In genomic region chr3R:13381744-13382435, dm6 we compare ENCODE assay signal across 1 fruit fly cellular context.
A peak's percentile ranks its signal among the peaks of the same experiment; 100 is the strongest.
TF ChIP-seq lines count a peak whose summit lies in the region.

Gene mRpS21 (minus strand): TSS chr3R:13381809.
Gene Droj2 (plus strand): TSS chr3R:13382106.

TF ChIP-seq in whole organism, embryonic, 481 proteins besides CTCF, POLR2A, EP300 and RAD21 (continued from another document and continues in another):
- TF ChIP-seq az2 (GFP tag; optimal IDR thresholded peaks at IDR 0.05; lab: Kevin White, UChicago) (peak; percentile 23), unpg (GFP tag; optimal IDR thresholded peaks at IDR 0.05; lab: Kevin White, UChicago) (peak; percentile 18), NFAT (GFP tag; IDR thresholded peaks at IDR 0.05; lab: Robert Waterston, UW) (peak; percentile 52), CG7357 (GFP tag; IDR thresholded peaks at IDR 0.05; lab: Robert Waterston, UW) (no peak), CG15011 (GFP tag; optimal IDR thresholded peaks at IDR 0.05; lab: Kevin White, UChicago) (no peak), CG2199 (GFP tag; IDR thresholded peaks at IDR 0.05; lab: Robert Waterston, UW) (no peak), CG32772 (GFP tag; IDR thresholded peaks at IDR 0.05; lab: Robert Waterston, UW) (no peak), Asciz (GFP tag; optimal IDR thresholded peaks at IDR 0.05; lab: Kevin White, UChicago) (no peak), CG6175 (GFP tag; IDR thresholded peaks at IDR 0.05; lab: Robert Waterston, UW) (no peak), CG8388 (GFP tag; optimal IDR thresholded peaks at IDR 0.05; lab: Kevin White, UChicago) (peak; percentile 39), Mad (GFP tag; optimal IDR thresholded peaks at IDR 0.05; lab: Kevin White, UChicago) (peak; percentile 29), Ptx1 (GFP tag; IDR thresholded peaks at IDR 0.05; lab: Robert Waterston, UW) (peak; percentile 37; the same call in 1 of the 2 replicates), CG12769 (tag; optimal IDR thresholded peaks at IDR 0.05; lab: Kevin White, UChicago) (peak; percentile 55), CG12236 (GFP tag; optimal IDR thresholded peaks at IDR 0.05; lab: Kevin White, UChicago) (no peak), CG2120 (GFP tag; optimal IDR thresholded peaks at IDR 0.05; lab: Kevin White, UChicago) (peak; percentile 83), ranshi (GFP tag; IDR thresholded peaks at IDR 0.05; lab: Robert Waterston, UW) (peak; percentile 37; the same call in 1 of the 2 replicates), dimm (GFP tag; IDR thresholded peaks at IDR 0.05; lab: Robert Waterston, UW) (no peak), CG6689 (GFP tag; IDR thresholded peaks at IDR 0.05; lab: Robert Waterston, UW) (no peak), chm (GFP tag; IDR thresholded peaks at IDR 0.05; lab: Robert Waterston, UW) (no peak), pnt (GFP tag; optimal IDR thresholded peaks at IDR 0.05; lab: Kevin White, UChicago) (no peak), klu (GFP tag; IDR thresholded peaks at IDR 0.05; lab: Robert Waterston, UW) (peak; percentile 35; the same call in 1 of the 2 replicates), dmrt99B (tag; optimal IDR thresholded peaks at IDR 0.05; lab: Kevin White, UChicago) (no peak), MESR4 (GFP tag; optimal IDR thresholded peaks at IDR 0.05; lab: Kevin White, UChicago) (peak; percentile 74), so (GFP tag; IDR thresholded peaks at IDR 0.05; lab: Robert Waterston, UW) (no peak), CG4730 (GFP tag; IDR thresholded peaks at IDR 0.05; lab: Robert Waterston, UW) (no peak), zfh1 (GFP tag; IDR thresholded peaks at IDR 0.05; lab: Robert Waterston, UW) (0 out of 3 replicates have a peak, but pooled peaks have one; percentile 28), bsh (GFP tag; optimal IDR thresholded peaks at IDR 0.05; lab: Kevin White, UChicago) (peak in 1 of 2 experiments; percentile 36), CG43689 (GFP tag; IDR thresholded peaks at IDR 0.05; lab: Robert Waterston, UW) (no peak), phol (tag; optimal IDR thresholded peaks at IDR 0.05; lab: Kevin White, UChicago) (peak; percentile 84), crol (GFP tag; IDR thresholded peaks at IDR 0.05; lab: Robert Waterston, UW) (no peak), CG3847 (GFP tag; IDR thresholded peaks at IDR 0.05; lab: Robert Waterston, UW) (peak; percentile 81), Lhr (GFP tag; optimal IDR thresholded peaks at IDR 0.05; lab: Kevin White, UChicago) (peak; percentile 71), CG6254 (GFP tag; optimal IDR thresholded peaks at IDR 0.05; lab: Kevin White, UChicago) (no peak), nerfin-1 (tag; optimal IDR thresholded peaks at IDR 0.05; lab: Kevin White, UChicago) (peak; percentile 56), CG15601 (tag; optimal IDR thresholded peaks at IDR 0.05; lab: Kevin White, UChicago) (peak; percentile 70), CG34376 (GFP tag; optimal IDR thresholded peaks at IDR 0.05; lab: Kevin White, UChicago) (peak; percentile 50), CG6683 (GFP tag; optimal IDR thresholded peaks at IDR 0.05; lab: Kevin White, UChicago) (no peak), Neu2 (GFP tag; optimal IDR thresholded peaks at IDR 0.05; lab: Kevin White, UChicago; ENCODE audit: borderline replicate concordance) (no peak), Max (GFP tag; optimal IDR thresholded peaks at IDR 0.05; lab: Kevin White, UChicago) (peak; percentile 25), lilli (GFP tag; optimal IDR thresholded peaks at IDR 0.05; lab: Kevin White, UChicago) (peak; percentile 77), CG14441 (GFP tag; IDR thresholded peaks at IDR 0.05; lab: Robert Waterston, UW) (peak; percentile 14; the same call in 1 of the 2 replicates), CG11247 (GFP tag; IDR thresholded peaks at IDR 0.05; lab: Robert Waterston, UW) (0 out of 2 replicates have a peak, but pooled peaks have one; percentile 28), Hmr (GFP tag; optimal IDR thresholded peaks at IDR 0.05; lab: Kevin White, UChicago) (peak; percentile 63), aop (GFP tag; IDR thresholded peaks at IDR 0.05; lab: Robert Waterston, UW) (no peak), mirr (GFP tag; optimal IDR thresholded peaks at IDR 0.05; lab: Kevin White, UChicago) (peak; percentile 17), grau (tag; optimal IDR thresholded peaks at IDR 0.05; lab: Kevin White, UChicago) (peak; percentile 67), CG18476 (GFP tag; optimal IDR thresholded peaks at IDR 0.05; lab: Kevin White, UChicago) (peak; percentile 16), CG10366 (GFP tag; IDR thresholded peaks at IDR 0.05; lab: Robert Waterston, UW) (peak; percentile 11; the same call in 1 of the 2 replicates), CG32532 (GFP tag; IDR thresholded peaks at IDR 0.05; lab: Robert Waterston, UW) (peak; percentile 49; the same call in 1 of the 2 replicates), CG13296 (GFP tag; optimal IDR thresholded peaks at IDR 0.05; lab: Kevin White, UChicago) (peak; percentile 37), CG10462 (GFP tag; optimal IDR thresholded peaks at IDR 0.05; lab: Kevin White, UChicago) (no peak), Rfx (GFP tag; IDR thresholded peaks at IDR 0.05; lab: Robert Waterston, UW) (peak; percentile 64), Oaz (GFP tag; IDR thresholded peaks at IDR 0.05; lab: Robert Waterston, UW) (no peak), gsb-n (tag; optimal IDR thresholded peaks at IDR 0.05; lab: Kevin White, UChicago) (no peak), CG7745 (tag; optimal IDR thresholded peaks at IDR 0.05; lab: Kevin White, UChicago) (no peak), Adf1 (GFP tag; IDR thresholded peaks at IDR 0.05; lab: Robert Waterston, UW) (no peak), da (GFP tag; optimal IDR thresholded peaks at IDR 0.05; lab: Kevin White, UChicago) (no peak), CG10267 (tag; optimal IDR thresholded peaks at IDR 0.05; lab: Kevin White, UChicago) (peak; percentile 60), ken (GFP tag; IDR thresholded peaks at IDR 0.05; lab: Robert Waterston, UW) (no peak), CG5180 (GFP tag; optimal IDR thresholded peaks at IDR 0.05; lab: Kevin White, UChicago) (no peak), CG16779 (GFP tag; IDR thresholded peaks at IDR 0.05; lab: Robert Waterston, UW) (no peak), nom (GFP tag; optimal IDR thresholded peaks at IDR 0.05; lab: Kevin White, UChicago) (peak; percentile 57), HmgZ (tag; optimal IDR thresholded peaks at IDR 0.05; lab: Kevin White, UChicago) (peak; percentile 66), hb (GFP tag; IDR thresholded peaks at IDR 0.05; lab: Robert Waterston, UW; ENCODE audit: partially characterized antibody) (no peak), CG1792 (GFP tag; optimal IDR thresholded peaks at IDR 0.05; lab: Kevin White, UChicago) (no peak), fd3F (GFP tag; optimal IDR thresholded peaks at IDR 0.05; lab: Kevin White, UChicago) (peak; percentile 48), row (GFP tag; IDR thresholded peaks at IDR 0.05; lab: Robert Waterston, UW) (peak; percentile 88), jigr1 (GFP tag; IDR thresholded peaks at IDR 0.05; lab: Robert Waterston, UW) (no peak), CG12744 (GFP tag; optimal IDR thresholded peaks at IDR 0.05; lab: Kevin White, UChicago) (peak; percentile 9), amos (GFP tag; IDR thresholded peaks at IDR 0.05; lab: Robert Waterston, UW; ENCODE audit: partially characterized antibody) (peak; percentile 28; the same call in 1 of the 2 replicates), CG6272 (GFP tag; IDR thresholded peaks at IDR 0.05; lab: Robert Waterston, UW) (peak; percentile 30; the same call in 1 of the 2 replicates), vvl (GFP tag; IDR thresholded peaks at IDR 0.05; lab: Robert Waterston, UW) (no peak; the same call in 1 of the 2 replicates), lbe (GFP tag; optimal IDR thresholded peaks at IDR 0.05; lab: Kevin White, UChicago) (no peak), exex (tag; optimal IDR thresholded peaks at IDR 0.05; lab: Kevin White, UChicago) (peak; percentile 40), ham (GFP tag; IDR thresholded peaks at IDR 0.05; lab: Robert Waterston, UW) (no peak), CG17385 (GFP tag; optimal IDR thresholded peaks at IDR 0.05; lab: Kevin White, UChicago) (no peak), sens (GFP tag; lab: Kevin White, UChicago) (peak; percentile 92), D19B (GFP tag; optimal IDR thresholded peaks at IDR 0.05; lab: Kevin White, UChicago) (no peak), Atf6 (GFP tag; IDR thresholded peaks at IDR 0.05; lab: Robert Waterston, UW) (peak; percentile 46; the same call in 1 of the 2 replicates), vfl (GFP tag; optimal IDR thresholded peaks at IDR 0.05; lab: Kevin White, UChicago) (no peak), zf30C (GFP tag; optimal IDR thresholded peaks at IDR 0.05; lab: Kevin White, UChicago) (no peak), CG14050 (GFP tag; IDR thresholded peaks at IDR 0.05; lab: Robert Waterston, UW) (no peak), ind (GFP tag; optimal IDR thresholded peaks at IDR 0.05; lab: Kevin White, UChicago) (peak; percentile 63), unc-4 (GFP tag; IDR thresholded peaks at IDR 0.05; lab: Robert Waterston, UW; ENCODE audit: partially characterized antibody) (no peak), insv (GFP tag; optimal IDR thresholded peaks at IDR 0.05; lab: Kevin White, UChicago) (peak in 1 of 2 experiments; percentile 97), CG7372 (GFP tag; IDR thresholded peaks at IDR 0.05; lab: Robert Waterston, UW) (0 out of 2 replicates have a peak, but pooled peaks have one; percentile 29), CG7786 (GFP tag; optimal IDR thresholded peaks at IDR 0.05; lab: Kevin White, UChicago) (peak; percentile 2), CG14014 (GFP tag; IDR thresholded peaks at IDR 0.05; lab: Robert Waterston, UW) (peak; percentile 43; the same call in 1 of the 2 replicates), sisA (GFP tag; IDR thresholded peaks at IDR 0.05; lab: Robert Waterston, UW) (0 out of 2 replicates have a peak, but pooled peaks have one; percentile 39), Six4 (GFP tag; optimal IDR thresholded peaks at IDR 0.05; lab: Kevin White, UChicago) (peak; percentile 50), ewg (GFP tag; optimal IDR thresholded peaks at IDR 0.05; lab: Kevin White, UChicago) (peak; percentile 26), CG1529 (GFP tag; optimal IDR thresholded peaks at IDR 0.05; lab: Kevin White, UChicago) (no peak), HLH54F (GFP tag; optimal IDR thresholded peaks at IDR 0.05; lab: Kevin White, UChicago) (peak; percentile 49), seq (GFP tag; IDR thresholded peaks at IDR 0.05; lab: Robert Waterston, UW) (no peak), tll (GFP tag; optimal IDR thresholded peaks at IDR 0.05; lab: Kevin White, UChicago) (peak in 1 of 2 experiments; percentile 28), CoRest (tag; optimal IDR thresholded peaks at IDR 0.05; lab: Kevin White, UChicago) (peak; percentile 82), nau (GFP tag; optimal IDR thresholded peaks at IDR 0.05; lab: Kevin White, UChicago) (no peak), Sry-δ (GFP tag; optimal IDR thresholded peaks at IDR 0.05; lab: Kevin White, UChicago) (peak; percentile 41), slp2 (GFP tag; optimal IDR thresholded peaks at IDR 0.05; lab: Kevin White, UChicago) (peak; percentile 26), tup (GFP tag; optimal IDR thresholded peaks at IDR 0.05; lab: Kevin White, UChicago) (no peak), pum (GFP tag; optimal IDR thresholded peaks at IDR 0.05; lab: Kevin White, UChicago) (peak; percentile 17), CG13424 (tag; optimal IDR thresholded peaks at IDR 0.05; lab: Kevin White, UChicago) (peak; percentile 78), CG12391 (tag; optimal IDR thresholded peaks at IDR 0.05; lab: Kevin White, UChicago) (peak; percentile 71), Camta (GFP tag; optimal IDR thresholded peaks at IDR 0.05; lab: Kevin White, UChicago) (peak; percentile 7), CG2678 (tag; optimal IDR thresholded peaks at IDR 0.05; lab: Kevin White, UChicago) (peak; percentile 65), NK7.1 (GFP tag; optimal IDR thresholded peaks at IDR 0.05; lab: Kevin White, UChicago) (peak; percentile 6), CG10654 (GFP tag; optimal IDR thresholded peaks at IDR 0.05; lab: Kevin White, UChicago) (peak; percentile 37), dmrt11E (tag; optimal IDR thresholded peaks at IDR 0.05; lab: Kevin White, UChicago) (peak; percentile 54), Sin3A (optimal IDR thresholded peaks at IDR 0.05; lab: Kevin White, UChicago) (peak; percentile 86), tna (GFP tag; IDR thresholded peaks at IDR 0.05; lab: Robert Waterston, UW; ENCODE audit: partially characterized antibody) (no peak), CG8281 (tag; optimal IDR thresholded peaks at IDR 0.05; lab: Kevin White, UChicago) (no peak), pb (GFP tag; optimal IDR thresholded peaks at IDR 0.05; lab: Kevin White, UChicago) (no peak), Bteb2 (GFP tag; optimal IDR thresholded peaks at IDR 0.05; lab: Kevin White, UChicago) (no peak), pfk (GFP tag; optimal IDR thresholded peaks at IDR 0.05; lab: Kevin White, UChicago) (no peak), dati (GFP tag; IDR thresholded peaks at IDR 0.05; lab: Robert Waterston, UW) (no peak), CG13775 (GFP tag; optimal IDR thresholded peaks at IDR 0.05; lab: Kevin White, UChicago) (peak; percentile 56), CG7928 (GFP tag; optimal IDR thresholded peaks at IDR 0.05; lab: Kevin White, UChicago) (peak; percentile 89), CG6765 (GFP tag; optimal IDR thresholded peaks at IDR 0.05; lab: Kevin White, UChicago) (no peak), disco-r (GFP tag; optimal IDR thresholded peaks at IDR 0.05; lab: Kevin White, UChicago) (no peak), Nf-YC (tag; optimal IDR thresholded peaks at IDR 0.05; lab: Kevin White, UChicago) (peak; percentile 67), CG31388 (GFP tag; optimal IDR thresholded peaks at IDR 0.05; lab: Kevin White, UChicago) (no peak), Dref (GFP tag; IDR thresholded peaks at IDR 0.05; lab: Robert Waterston, UW) (0 out of 2 replicates have a peak, but pooled peaks have one; percentile 28), wek (GFP tag; optimal IDR thresholded peaks at IDR 0.05; lab: Kevin White, UChicago) (peak; percentile 0), CrebB (tag; optimal IDR thresholded peaks at IDR 0.05; lab: Kevin White, UChicago) (peak; percentile 17), Awh (GFP tag; IDR thresholded peaks at IDR 0.05; lab: Robert Waterston, UW) (no peak), CG11456 (GFP tag; IDR thresholded peaks at IDR 0.05; lab: Robert Waterston, UW) (0 out of 3 replicates have a peak, but pooled peaks have one; percentile 32), repo (GFP tag; optimal IDR thresholded peaks at IDR 0.05; lab: Kevin White, UChicago) (no peak), Hmx (GFP tag; optimal IDR thresholded peaks at IDR 0.05; lab: Kevin White, UChicago) (no peak), CG18011 (GFP tag; optimal IDR thresholded peaks at IDR 0.05; lab: Kevin White, UChicago) (no peak), Bdp1 (GFP tag; optimal IDR thresholded peaks at IDR 0.05; lab: Kevin White, UChicago) (peak; percentile 29), fd102C (GFP tag; optimal IDR thresholded peaks at IDR 0.05; lab: Kevin White, UChicago) (no peak), kay (GFP tag; optimal IDR thresholded peaks at IDR 0.05; lab: Kevin White, UChicago) (peak; percentile 12)
